Worm (Caenorhabditis elegans): Measurements from ENCODE around the gene R03D7.15.
"Not testable (repeated sequence)": the region's sequence is repeated elsewhere in the genome, so short reads cannot be mapped to it uniquely, and the experiment has no call there.

R03D7.15 gene

ce11 chrII:10904379-10904778 lies 37.6 kb upstream of the R03D7.15 start, which contains the start of gene sra-12:
Gene sra-12, minus strand, starts transcription at chrII:10904479.
- TF ChIP-seq lim-6 (tag; optimal IDR thresholded peaks at IDR 0.05); rnt-1 (tag; optimal IDR thresholded peaks at IDR 0.05); fkh-10 (GFP tag; optimal IDR thresholded peaks at IDR 0.05): not testable (repeated sequence)

ce11 chrII:10910219-10910618 lies 31.8 kb upstream of the R03D7.15 start, which contains the start of gene sra-11:
Gene sra-11, minus strand, starts transcription at chrII:10910319.
- no peak for TF ChIP-seq ama-1 (optimal IDR thresholded peaks at IDR 0.05)
- no peak for TF ChIP-seq T23F11.4 (GFP tag; optimal IDR thresholded peaks at IDR 0.05)
- TF ChIP-seq hlh-15 (tag; optimal IDR thresholded peaks at IDR 0.05), result no peak
- TF ChIP-seq unc-42 (tag; optimal IDR thresholded peaks at IDR 0.05), result no peak
- no peak for TF ChIP-seq hlh-8 (tag; optimal IDR thresholded peaks at IDR 0.05)
- TF ChIP-seq ref-2 (tag; optimal IDR thresholded peaks at IDR 0.05), result no peak
- no peak for TF ChIP-seq ceh-30 (tag; optimal IDR thresholded peaks at IDR 0.05)
- TF ChIP-seq pros-1 (tag; optimal IDR thresholded peaks at IDR 0.05), result no peak
- no peak for TF ChIP-seq ahr-1 (tag; optimal IDR thresholded peaks at IDR 0.05)
- no peak for TF ChIP-seq pha-4 (tag; optimal IDR thresholded peaks at IDR 0.05)
- TF ChIP-seq lin-11 (tag; optimal IDR thresholded peaks at IDR 0.05), result no peak
- TF ChIP-seq elt-4 (tag; optimal IDR thresholded peaks at IDR 0.05), result no peak

- TF ChIP-seq madf-2 (tag; optimal IDR thresholded peaks at IDR 0.05) (no peak), ceh-30 (tag; optimal IDR thresholded peaks at IDR 0.05) (no peak), fkh-6 (tag; optimal IDR thresholded peaks at IDR 0.05) (no peak), lin-11 (tag; optimal IDR thresholded peaks at IDR 0.05) (no peak), hlh-30 (tag; optimal IDR thresholded peaks at IDR 0.05; ENCODE audit: insufficient read depth) (no peak), pha-4 (tag; optimal IDR thresholded peaks at IDR 0.05) (no peak), sox-4 (tag; optimal IDR thresholded peaks at IDR 0.05) (no peak), K02D7.2 (tag; optimal IDR thresholded peaks at IDR 0.05) (no peak), fkh-10 (GFP tag; optimal IDR thresholded peaks at IDR 0.05) (no peak), fax-1 (tag; optimal IDR thresholded peaks at IDR 0.05) (no peak), F13H6.1 (tag; optimal IDR thresholded peaks at IDR 0.05) (no peak), ceh-34 (tag; optimal IDR thresholded peaks at IDR 0.05) (no peak), ttx-3 (tag; optimal IDR thresholded peaks at IDR 0.05) (no peak), C08G9.2 (tag; optimal IDR thresholded peaks at IDR 0.05) (no peak), che-1 (tag; optimal IDR thresholded peaks at IDR 0.05) (no peak)
Observed at ce11 chrII:10912995-10913394, 29.0 kb upstream of the R03D7.15 start.

ce11 chrII:10914366-10914765 lies 27.6 kb upstream of the R03D7.15 start, which contains the start of gene F44F4.15:
Gene F44F4.15, plus strand, starts transcription at chrII:10914666.
- TF ChIP-seq pha-2 (tag; optimal IDR thresholded peaks at IDR 0.05) (no peak), ceh-31 (tag; optimal IDR thresholded peaks at IDR 0.05) (no peak), nfya-1 (tag; optimal IDR thresholded peaks at IDR 0.05) (no peak), gmeb-2 (tag; optimal IDR thresholded peaks at IDR 0.05) (no peak), fkh-10 (GFP tag; optimal IDR thresholded peaks at IDR 0.05) (no peak), elt-4 (tag; optimal IDR thresholded peaks at IDR 0.05) (no peak), pros-1 (tag; optimal IDR thresholded peaks at IDR 0.05) (no peak), F13H6.1 (tag; optimal IDR thresholded peaks at IDR 0.05) (no peak), tbx-2 (tag; optimal IDR thresholded peaks at IDR 0.05) (no peak), ceh-22 (tag; optimal IDR thresholded peaks at IDR 0.05) (no peak), che-1 (tag; optimal IDR thresholded peaks at IDR 0.05) (no peak), unc-42 (tag; optimal IDR thresholded peaks at IDR 0.05) (no peak), zip-5 (tag; optimal IDR thresholded peaks at IDR 0.05) (no peak)

ce11 chrII:10915732-10916131 lies 26.3 kb upstream of the R03D7.15 start, which contains the start of gene F44F4.9:
Gene F44F4.9, minus strand, starts transcription at chrII:10915832.
- TF ChIP-seq hlh-8 (tag; optimal IDR thresholded peaks at IDR 0.05), result no peak
- TF ChIP-seq fax-1 (tag; optimal IDR thresholded peaks at IDR 0.05), result no peak
- TF ChIP-seq fkh-6 (tag; optimal IDR thresholded peaks at IDR 0.05), result no peak
- TF ChIP-seq ref-2 (tag; optimal IDR thresholded peaks at IDR 0.05), result no peak
- TF ChIP-seq syd-9 (tag; optimal IDR thresholded peaks at IDR 0.05), result no peak
- no peak for TF ChIP-seq ceh-31 (tag; optimal IDR thresholded peaks at IDR 0.05)
- TF ChIP-seq tbx-2 (tag; optimal IDR thresholded peaks at IDR 0.05), result no peak
- TF ChIP-seq rnt-1 (tag; optimal IDR thresholded peaks at IDR 0.05), result no peak
- no peak for TF ChIP-seq pag-3 (tag; optimal IDR thresholded peaks at IDR 0.05; ENCODE audit: borderline replicate concordance)
- no peak for TF ChIP-seq ztf-16 (tag; optimal IDR thresholded peaks at IDR 0.05)
- no peak for TF ChIP-seq ceh-6 (GFP tag; optimal IDR thresholded peaks at IDR 0.05)
- TF ChIP-seq pat-9 (tag; optimal IDR thresholded peaks at IDR 0.05), result no peak
- TF ChIP-seq unc-55 (GFP tag; optimal IDR thresholded peaks at IDR 0.05), result no peak
